Worm (Caenorhabditis elegans) whole organism, late embryonic: ENCODE data around the gene F07F6.7.
A peak's percentile ranks its signal among the peaks of the same experiment; 100 is the strongest.

ENCODE experiments used
- C08G9.2 ChIP-seq: sonication (generic microtip); optimal IDR thresholded peaks from 2 replicates; lab custom pipeline; 2016; ENCODE audit warnings: mild to moderate bottlenecking, missing genetic modification characterization, moderate library complexity, missing compliant biosample characterization
- C38D4.7 ChIP-seq: fragments of 200-800 bp; sonication (Bioruptor generic); optimal IDR thresholded peaks from 2 replicates; lab custom pipeline; 2018; ENCODE audit warnings: mild to moderate bottlenecking, missing genetic modification characterization, moderate library complexity, missing compliant biosample characterization
- K02D7.2 ChIP-seq: sonication (generic microtip); optimal IDR thresholded peaks from 2 replicates; lab custom pipeline; 2017; ENCODE audit warnings: mild to moderate bottlenecking, missing genetic modification characterization, missing compliant biosample characterization
- T23F11.4 ChIP-seq: fragments of 200-800 bp; sonication (Bioruptor generic); optimal IDR thresholded peaks from 2 replicates; lab custom pipeline; 2018; ENCODE audit warnings: mild to moderate bottlenecking, missing genetic modification characterization, missing compliant biosample characterization
- Y22D7AL.16 ChIP-seq: sonication (generic microtip); optimal IDR thresholded peaks from 2 replicates; lab custom pipeline; 2016; ENCODE audit warnings: missing genetic modification characterization, missing compliant biosample characterization
- ama-1 ChIP-seq: fragments of 150-350 bp; optimal IDR thresholded peaks from 2 replicates; lab custom pipeline; 2014
- ceh-14 ChIP-seq: sonication (generic microtip); optimal IDR thresholded peaks from 2 replicates; lab custom pipeline; 2016; ENCODE audit warnings: missing genotype, missing genetic modification characterization, missing compliant biosample characterization
- ceh-2 ChIP-seq: sonication (generic microtip); optimal IDR thresholded peaks from 2 replicates; lab custom pipeline; 2016; ENCODE audit warnings: missing genotype, missing genetic modification characterization, missing compliant biosample characterization
- ceh-22 ChIP-seq: sonication (generic microtip); optimal IDR thresholded peaks from 2 replicates; lab custom pipeline; 2017; ENCODE audit warnings: missing biosample characterization, missing genetic modification characterization
- ceh-34 ChIP-seq: sonication (generic microtip); optimal IDR thresholded peaks from 2 replicates; lab custom pipeline; 2016; ENCODE audit warnings: mild to moderate bottlenecking, missing genetic modification characterization, missing compliant biosample characterization
- ceh-48 ChIP-seq: sonication (generic microtip); optimal IDR thresholded peaks from 2 replicates; lab custom pipeline; 2016; ENCODE audit warnings: missing genetic modification characterization, inconsistent platforms, missing compliant biosample characterization
- ceh-6 ChIP-seq: fragments of 200-800 bp; sonication (Bioruptor generic); optimal IDR thresholded peaks from 2 replicates; lab custom pipeline; 2018; ENCODE audit warnings: mild to moderate bottlenecking, missing genetic modification characterization, missing compliant biosample characterization
- elt-2 ChIP-seq: sonication (generic microtip); optimal IDR thresholded peaks from 2 replicates; lab custom pipeline; 2016; ENCODE audit warnings: missing genetic modification reagents, missing genetic modification characterization, missing compliant biosample characterization
- elt-4 ChIP-seq: sonication (generic microtip); optimal IDR thresholded peaks from 2 replicates; lab custom pipeline; 2016; ENCODE audit warnings: missing genetic modification characterization, missing compliant biosample characterization
- ets-4 ChIP-seq: sonication (generic microtip); optimal IDR thresholded peaks from 2 replicates; lab custom pipeline; 2016; ENCODE audit warnings: missing genetic modification characterization, missing compliant biosample characterization
- eyg-1 ChIP-seq: sonication (generic microtip); optimal IDR thresholded peaks from 2 replicates; lab custom pipeline; 2016; ENCODE audit warnings: missing genotype, missing genetic modification characterization, missing compliant biosample characterization
- fax-1 ChIP-seq: sonication (generic microtip); optimal IDR thresholded peaks from 2 replicates; lab custom pipeline; 2016; ENCODE audit warnings: missing genotype, missing genetic modification characterization, missing compliant biosample characterization
- fkh-10 ChIP-seq: fragments of 150-350 bp; optimal IDR thresholded peaks from 2 replicates; lab custom pipeline; 2014; ENCODE audit warnings: missing biosample characterization, missing genetic modification reagents, missing genetic modification characterization
- fkh-6 ChIP-seq: sonication (generic microtip); optimal IDR thresholded peaks from 2 replicates; lab custom pipeline; 2016; ENCODE audit warnings: missing genetic modification characterization, missing compliant biosample characterization
- gmeb-2 ChIP-seq: sonication (generic microtip); optimal IDR thresholded peaks from 2 replicates; lab custom pipeline; 2016; ENCODE audit warnings: missing genetic modification characterization, inconsistent platforms, missing compliant biosample characterization
- hlh-13 ChIP-seq: fragments of 200-800 bp; sonication (Bioruptor generic); optimal IDR thresholded peaks from 2 replicates; lab custom pipeline; 2018; ENCODE audit warnings: mild to moderate bottlenecking, missing genetic modification characterization, missing compliant biosample characterization
- hlh-15 ChIP-seq: sonication (generic microtip); optimal IDR thresholded peaks from 2 replicates; lab custom pipeline; 2016; ENCODE audit warnings: missing genetic modification characterization, missing compliant biosample characterization
- hlh-30 ChIP-seq: sonication (generic microtip); optimal IDR thresholded peaks from 2 replicates; lab custom pipeline; 2017; ENCODE audit warnings: antibody characterized with exemption, missing genetic modification characterization, missing compliant biosample characterization; ENCODE audit not compliant: insufficient read depth
- hlh-6 ChIP-seq: sonication (generic microtip); optimal IDR thresholded peaks from 2 replicates; lab custom pipeline; 2016; ENCODE audit warnings: missing genotype, missing genetic modification characterization, missing compliant biosample characterization
- hlh-8 ChIP-seq: sonication (generic microtip); optimal IDR thresholded peaks from 2 replicates; lab custom pipeline; 2016; ENCODE audit warnings: missing genotype, missing genetic modification characterization, missing compliant biosample characterization
- madf-2 ChIP-seq: sonication (generic microtip); optimal IDR thresholded peaks from 2 replicates; lab custom pipeline; 2017; ENCODE audit warnings: missing genetic modification characterization, missing compliant biosample characterization
- mec-3 ChIP-seq: sonication (generic microtip); optimal IDR thresholded peaks from 2 replicates; lab custom pipeline; 2016; ENCODE audit warnings: borderline replicate concordance, missing genetic modification characterization, missing compliant biosample characterization
- nfya-1 ChIP-seq: sonication (generic microtip); optimal IDR thresholded peaks from 2 replicates; lab custom pipeline; 2017; ENCODE audit warnings: missing genetic modification characterization, mild to moderate bottlenecking, missing compliant biosample characterization, antibody characterized with exemption, moderate library complexity
- nhr-232 ChIP-seq: sonication (generic microtip); optimal IDR thresholded peaks from 2 replicates; lab custom pipeline; 2016; ENCODE audit warnings: missing genetic modification characterization, missing compliant biosample characterization
- npax-4 ChIP-seq: sonication (generic microtip); optimal IDR thresholded peaks from 2 replicates; lab custom pipeline; 2016; ENCODE audit warnings: missing genetic modification characterization, missing compliant biosample characterization
- pha-4 ChIP-seq: fragments of 150-350 bp; optimal IDR thresholded peaks from 2 replicates; lab custom pipeline; 2018; ENCODE audit warnings: missing biosample characterization, missing genetic modification reagents, missing genetic modification characterization
- pqm-1 ChIP-seq: sonication (generic microtip); optimal IDR thresholded peaks from 2 replicates; lab custom pipeline; 2016; ENCODE audit warnings: missing genetic modification characterization, missing compliant biosample characterization
- pros-1 ChIP-seq: fragments of 150-350 bp; optimal IDR thresholded peaks from 2 replicates; lab custom pipeline; 2014; ENCODE audit warnings: missing biosample characterization, missing genetic modification reagents, missing genetic modification characterization
- ref-2 ChIP-seq: sonication (generic microtip); optimal IDR thresholded peaks from 2 replicates; lab custom pipeline; 2016; ENCODE audit warnings: missing genetic modification characterization, missing compliant biosample characterization
- sox-4 ChIP-seq: sonication (generic microtip); optimal IDR thresholded peaks from 2 replicates; lab custom pipeline; 2017; ENCODE audit warnings: mild to moderate bottlenecking, missing genetic modification characterization, inconsistent platforms, missing compliant biosample characterization
- tbx-2 ChIP-seq: sonication (generic microtip); optimal IDR thresholded peaks from 2 replicates; lab custom pipeline; 2016; ENCODE audit warnings: missing genetic modification characterization, missing compliant biosample characterization
- tbx-7 ChIP-seq: sonication (generic microtip); optimal IDR thresholded peaks from 2 replicates; lab custom pipeline; 2016; ENCODE audit warnings: missing genotype, missing genetic modification characterization, missing compliant biosample characterization
- unc-3 ChIP-seq, 2 experiments: fragments of 200-800 bp in 1 of 2; sonication (Bioruptor generic) in 1 of 2; sonication (generic microtip) in 1 of 2; conservative IDR thresholded peaks in 1 of 2; optimal IDR thresholded peaks in 1 of 2; 2 replicates each; pipeline versions ENCODE4 v1.3.6 to Lab custom; 2016 to 2022; ENCODE audit warnings: missing compliant biosample characterization in 2 of 2, missing genetic modification characterization in 2 of 2, missing genetic modification reagents in 1 of 2
- unc-42 ChIP-seq: sonication (generic microtip); optimal IDR thresholded peaks from 2 replicates; lab custom pipeline; 2016; ENCODE audit warnings: missing genotype, missing genetic modification characterization, missing compliant biosample characterization
- unc-55 ChIP-seq: sonication (generic microtip); optimal IDR thresholded peaks from 2 replicates; lab custom pipeline; 2017; ENCODE audit warnings: missing biosample characterization, missing genetic modification reagents, missing genetic modification characterization
- zip-5 ChIP-seq: sonication (generic microtip); optimal IDR thresholded peaks from 2 replicates; lab custom pipeline; 2016; ENCODE audit warnings: missing genetic modification characterization, missing compliant biosample characterization
- ztf-16 ChIP-seq: sonication (generic microtip); optimal IDR thresholded peaks from 2 replicates; lab custom pipeline; 2017; ENCODE audit warnings: missing genetic modification characterization, missing compliant biosample characterization

The F07F6.7 gene

DNA sequence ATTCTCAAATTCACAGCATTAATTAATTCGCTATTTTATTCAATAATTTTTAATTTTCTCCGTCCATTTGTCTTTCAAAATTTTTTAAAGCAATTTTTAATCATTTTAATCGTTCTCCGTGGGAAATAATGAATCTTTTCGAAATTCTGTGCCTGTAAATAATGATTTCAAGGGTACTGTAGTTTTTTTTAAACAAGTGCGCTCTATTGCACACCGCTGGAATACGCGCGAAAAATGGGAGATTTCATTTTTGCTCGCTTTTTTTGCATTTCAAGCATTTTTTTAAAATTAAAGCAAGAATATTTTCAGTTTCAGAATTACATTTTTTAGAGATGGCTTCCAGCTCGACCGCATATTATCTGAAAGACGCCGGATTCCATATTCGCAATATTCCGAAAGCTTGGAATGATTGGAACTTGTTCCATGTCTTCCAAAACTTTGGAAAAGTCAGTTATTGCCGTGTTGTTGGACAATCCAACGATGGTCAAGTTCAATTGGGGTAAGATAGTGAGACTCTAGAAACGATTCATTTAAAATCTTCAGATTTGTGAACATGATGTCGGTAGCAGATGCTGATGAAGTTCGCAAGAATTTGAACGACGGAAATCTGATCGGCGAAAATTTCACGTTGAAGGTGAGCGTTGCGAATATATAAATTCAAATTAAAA lies 2.6 kb downstream of the F07F6.7 start, which contains the start of gene tofu-6:
Gene tofu-6, plus strand, starts transcription at position 302 of the 668 bp plus-strand sequence.
- TF ChIP-seq hlh-30 (no peak), fax-1 (no peak), hlh-13 (GFP tag; lab: Kevin White, UChicago) (no peak)

ce11 chrII:5418929-5419328 lies 4.7 kb downstream of the F07F6.7 start, which contains the start of gene EEED8.15:
EEED8.15 (plus strand) TSS chrII:5419229.
- TF ChIP-seq unc-55 = no peak
- TF ChIP-seq K02D7.2 (tag; lab: Kevin White, UChicago) = no peak
- TF ChIP-seq ceh-6 = no peak
- TF ChIP-seq elt-2 (tag; lab: Kevin White, UChicago) = no peak
- TF ChIP-seq eyg-1 = no peak
- TF ChIP-seq ets-4 (tag; lab: Kevin White, UChicago) = no peak
- TF ChIP-seq ceh-14 (tag; lab: Kevin White, UChicago) = no peak
- TF ChIP-seq mec-3 (tag; lab: Kevin White, UChicago) = no peak
- TF ChIP-seq pqm-1 (tag; lab: Kevin White, UChicago) = no peak
- no peak for TF ChIP-seq gmeb-2 (tag; lab: Kevin White, UChicago)
- TF ChIP-seq T23F11.4 (GFP tag; lab: Kevin White, UChicago) = no peak
- TF ChIP-seq fkh-10 (GFP tag; lab: Kevin White, UChicago) = no peak

- TF ChIP-seq ceh-48 (tag; lab: Kevin White, UChicago) = peak; percentile 36
- peak; percentile 40 for TF ChIP-seq nfya-1 (tag; lab: Kevin White, UChicago)
- TF ChIP-seq ceh-34 (tag; lab: Kevin White, UChicago) = no peak
- no peak for TF ChIP-seq unc-55
- peak; percentile 8 for TF ChIP-seq ref-2 (tag; lab: Kevin White, UChicago)
- TF ChIP-seq pha-4 (tag; lab: Kevin White, UChicago) = no peak
- peak; percentile 42 for TF ChIP-seq elt-2 (tag; lab: Kevin White, UChicago)
- TF ChIP-seq ceh-2 (tag; lab: Kevin White, UChicago) = no peak
- TF ChIP-seq gmeb-2 (tag; lab: Kevin White, UChicago) = no peak
- peak; percentile 54 for TF ChIP-seq unc-42 (tag; lab: Kevin White, UChicago)
- TF ChIP-seq pros-1 (tag; lab: Kevin White, UChicago) = no peak
These were observed 5.3 kb downstream of the F07F6.7 start for ce11 chrII:5418317-5418716.

DNA sequence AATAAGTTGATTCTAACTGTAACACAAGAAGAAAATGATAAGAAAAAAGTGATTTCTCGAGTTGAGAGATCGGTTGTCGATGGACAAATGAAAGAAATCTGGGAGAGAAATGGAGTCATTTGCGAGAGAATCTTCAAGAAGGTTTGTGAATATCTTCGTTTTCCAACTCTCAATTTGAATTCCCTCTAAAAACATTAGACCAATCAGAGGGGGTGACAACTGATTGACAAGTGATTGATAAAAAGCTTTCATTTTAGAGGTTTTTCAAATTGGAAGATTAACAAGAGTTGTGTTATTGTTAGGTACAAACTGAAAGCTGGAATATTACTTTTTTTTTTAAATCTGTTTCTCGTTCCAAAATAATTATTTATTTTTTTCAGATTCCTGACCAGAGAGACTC lies 5.8 kb downstream of the F07F6.7 start:
- TF ChIP-seq unc-55 (peak; percentile 90), zip-5 (tag; lab: Kevin White, UChicago) (no peak)

- no peak for TF ChIP-seq fkh-6 (tag; lab: Kevin White, UChicago)
- no peak for TF ChIP-seq Y22D7AL.16
- no peak for TF ChIP-seq madf-2
- no peak for TF ChIP-seq elt-2 (tag; lab: Kevin White, UChicago)
- TF ChIP-seq unc-3 (GFP tag; conservative IDR thresholded peaks at IDR 0.05; lab: Robert Waterston, UW) = no peak
- TF ChIP-seq unc-3 (tag; optimal IDR thresholded peaks at IDR 0.05; lab: Kevin White, UChicago) = no peak
- TF ChIP-seq hlh-15 (tag; lab: Kevin White, UChicago) = no peak
- no peak for TF ChIP-seq nhr-232 (tag; lab: Kevin White, UChicago)
- TF ChIP-seq sox-4 = no peak
- TF ChIP-seq ztf-16 (tag; lab: Kevin White, UChicago) = no peak
- no peak for TF ChIP-seq unc-42 (tag; lab: Kevin White, UChicago)
- no peak for TF ChIP-seq C38D4.7 (GFP tag; lab: Kevin White, UChicago)
- no peak for TF ChIP-seq tbx-7 (tag; lab: Kevin White, UChicago)
- TF ChIP-seq hlh-6 = no peak
- no peak for TF ChIP-seq pros-1 (tag; lab: Kevin White, UChicago)
- TF ChIP-seq unc-55 = peak; percentile 39
- TF ChIP-seq npax-4 (tag; lab: Kevin White, UChicago) = no peak
- no peak for TF ChIP-seq ceh-14 (tag; lab: Kevin White, UChicago)
- TF ChIP-seq ama-1 (lab: Kevin White, UChicago) = no peak
- TF ChIP-seq hlh-30 = peak; percentile 24
- TF ChIP-seq tbx-2 (tag; lab: Kevin White, UChicago) = peak; percentile 3
- TF ChIP-seq ceh-22 (tag; lab: Kevin White, UChicago) = no peak
- no peak for TF ChIP-seq hlh-8 (tag; lab: Kevin White, UChicago)
- TF ChIP-seq fax-1 = no peak
- no peak for TF ChIP-seq T23F11.4 (GFP tag; lab: Kevin White, UChicago)
- no peak for TF ChIP-seq hlh-13 (GFP tag; lab: Kevin White, UChicago)
- TF ChIP-seq C08G9.2 = no peak
- TF ChIP-seq elt-4 = no peak
These were observed 7.4 kb downstream of the F07F6.7 start, which contains the start of gene EEED8.2 for ce11 chrII:5416204-5416764. EEED8.2 (plus strand) TSS chrII:5416714.
